Worm (Caenorhabditis elegans) whole organism, mixed stage, embryonic: Measurements from ENCODE around the gene drd-1.

ENCODE experiments used
- M03D4.4 ChIP-seq: sonication (generic microtip); optimal IDR thresholded peaks from 2 replicates; lab custom pipeline; 2017; ENCODE audit warnings: mild to moderate bottlenecking, missing genetic modification characterization, missing compliant biosample characterization
- bed-3 ChIP-seq: fragments of 200-800 bp; sonication (Bioruptor generic); optimal IDR thresholded peaks from 3 replicates; lab custom pipeline; 2018; ENCODE audit warnings: mild to moderate bottlenecking, missing genetic modification characterization, moderate library complexity, missing compliant biosample characterization
- blmp-1 ChIP-seq: fragments of 150-350 bp; optimal IDR thresholded peaks from 2 replicates; lab custom pipeline; 2014; ENCODE audit warnings: missing biosample characterization, missing genetic modification characterization
- ceh-39 ChIP-seq: fragments of 150-350 bp; optimal IDR thresholded peaks from 2 replicates; lab custom pipeline; 2014; ENCODE audit warnings: missing biosample characterization, missing genetic modification characterization
- ceh-43 ChIP-seq: fragments of 200-800 bp; sonication (Bioruptor generic); optimal IDR thresholded peaks from 2 replicates; lab custom pipeline; 2018; ENCODE audit warnings: mild to moderate bottlenecking, missing genetic modification characterization, moderate library complexity, missing compliant biosample characterization
- ceh-83 ChIP-seq: fragments of 200-800 bp; sonication (Bioruptor generic); optimal IDR thresholded peaks from 2 replicates; lab custom pipeline; 2018; ENCODE audit warnings: mild to moderate bottlenecking, missing genetic modification characterization, missing compliant biosample characterization
- ces-1 ChIP-seq: fragments of 150-350 bp; optimal IDR thresholded peaks from 2 replicates; lab custom pipeline; 2014; ENCODE audit warnings: missing biosample characterization, missing genetic modification reagents, missing genetic modification characterization
- cnd-1 ChIP-seq: fragments of 200-800 bp; sonication (Bioruptor generic); optimal IDR thresholded peaks from 2 replicates; lab custom pipeline; 2018; ENCODE audit warnings: mild to moderate bottlenecking, missing genetic modification characterization, missing compliant biosample characterization
- drap-1 ChIP-seq: fragments of 200-800 bp; sonication (Bioruptor generic); optimal IDR thresholded peaks from 3 replicates; lab custom pipeline; 2018; ENCODE audit warnings: mild to moderate bottlenecking, missing genetic modification characterization, missing compliant biosample characterization
- elt-1 ChIP-seq: sonication (generic microtip); optimal IDR thresholded peaks from 2 replicates; lab custom pipeline; 2017; ENCODE audit warnings: missing genetic modification characterization, mild to moderate bottlenecking, missing compliant biosample characterization, antibody characterized with exemption, moderate library complexity, borderline replicate concordance; ENCODE audit not compliant: insufficient read depth
- elt-3 ChIP-seq: fragments of 150-350 bp; optimal IDR thresholded peaks from 2 replicates; lab custom pipeline; 2014; ENCODE audit warnings: missing biosample characterization, missing genetic modification characterization
- flh-1 ChIP-seq: fragments of 200-800 bp; sonication (Bioruptor generic); optimal IDR thresholded peaks from 2 replicates; lab custom pipeline; 2018; ENCODE audit warnings: mild to moderate bottlenecking, missing genetic modification characterization, moderate library complexity, missing compliant biosample characterization
- ham-2 ChIP-seq: fragments of 200-800 bp; sonication (Bioruptor generic); optimal IDR thresholded peaks from 2 replicates; lab custom pipeline; 2018; ENCODE audit warnings: mild to moderate bottlenecking, missing genetic modification characterization, missing compliant biosample characterization
- hlh-1 ChIP-seq: fragments of 150-350 bp; optimal IDR thresholded peaks from 2 replicates; lab custom pipeline; 2014; ENCODE audit warnings: missing biosample characterization, missing genetic modification reagents, missing genetic modification characterization
- lin-13 ChIP-seq: fragments of 150-350 bp; optimal IDR thresholded peaks from 2 replicates; lab custom pipeline; 2014; ENCODE audit warnings: missing biosample characterization, missing genetic modification characterization
- lin-32 ChIP-seq: fragments of 200-800 bp; sonication (Bioruptor generic); optimal IDR thresholded peaks from 2 replicates; lab custom pipeline; 2018; ENCODE audit warnings: mild to moderate bottlenecking, missing genetic modification characterization, missing compliant biosample characterization
- lsy-2 ChIP-seq: fragments of 150-350 bp; optimal IDR thresholded peaks from 2 replicates; lab custom pipeline; 2014; ENCODE audit warnings: missing biosample characterization, missing genetic modification characterization
- mab-5 ChIP-seq: fragments of 150-350 bp; optimal IDR thresholded peaks from 2 replicates; lab custom pipeline; 2014; ENCODE audit warnings: missing biosample characterization, missing genetic modification characterization
- mep-1 ChIP-seq: fragments of 150-350 bp; optimal IDR thresholded peaks from 2 replicates; lab custom pipeline; 2017; ENCODE audit warnings: missing biosample characterization, missing genetic modification reagents, missing genetic modification characterization, inconsistent platforms
- mls-2 ChIP-seq: sonication (generic microtip); optimal IDR thresholded peaks from 2 replicates; lab custom pipeline; 2016; ENCODE audit warnings: mild to moderate bottlenecking, missing genetic modification characterization, moderate library complexity, missing compliant biosample characterization
- nhr-12 ChIP-seq: fragments of 150-350 bp; optimal IDR thresholded peaks from 2 replicates; lab custom pipeline; 2014; ENCODE audit warnings: missing biosample characterization, missing genetic modification characterization
- nhr-2 ChIP-seq: fragments of 150-350 bp; optimal IDR thresholded peaks from 2 replicates; lab custom pipeline; 2014; ENCODE audit warnings: missing biosample characterization, missing genetic modification characterization
- nhr-237 ChIP-seq: fragments of 150-350 bp; optimal IDR thresholded peaks from 2 replicates; lab custom pipeline; 2014; ENCODE audit warnings: missing biosample characterization, missing genetic modification characterization
- pha-4 ChIP-seq: fragments of 150-350 bp; optimal IDR thresholded peaks from 2 replicates; lab custom pipeline; 2018; ENCODE audit warnings: missing biosample characterization, missing genetic modification reagents, missing genetic modification characterization
- sem-2 ChIP-seq: fragments of 200-800 bp; sonication (Bioruptor generic); optimal IDR thresholded peaks from 2 replicates; lab custom pipeline; 2018; ENCODE audit warnings: mild to moderate bottlenecking, missing genetic modification characterization, missing compliant biosample characterization
- snpc-4 ChIP-seq: fragments of 150-350 bp; optimal IDR thresholded peaks from 2 replicates; lab custom pipeline; 2014; ENCODE audit warnings: missing biosample characterization, missing genetic modification characterization
- sptf-1 ChIP-seq: sonication (generic microtip); optimal IDR thresholded peaks from 2 replicates; lab custom pipeline; 2017; ENCODE audit warnings: mild to moderate bottlenecking, missing genetic modification characterization, moderate library complexity, missing compliant biosample characterization
- tbx-8 ChIP-seq: fragments of 200-800 bp; sonication (Bioruptor generic); optimal IDR thresholded peaks from 2 replicates; lab custom pipeline; 2018; ENCODE audit warnings: mild to moderate bottlenecking, missing genetic modification characterization, moderate library complexity, missing compliant biosample characterization
- unc-120 ChIP-seq: sonication (generic microtip); optimal IDR thresholded peaks from 2 replicates; lab custom pipeline; 2017; ENCODE audit warnings: missing genetic modification characterization, missing compliant biosample characterization; ENCODE audit not compliant: poor library complexity, severe bottlenecking
- unc-39 ChIP-seq: fragments of 150-350 bp; optimal IDR thresholded peaks from 2 replicates; lab custom pipeline; 2014; ENCODE audit warnings: missing biosample characterization, missing genetic modification characterization
- unc-62 ChIP-seq: fragments of 150-350 bp; optimal IDR thresholded peaks from 2 replicates; lab custom pipeline; 2014; ENCODE audit warnings: missing biosample characterization, missing genetic modification reagents, missing genetic modification characterization
- zip-8 ChIP-seq: fragments of 150-350 bp; optimal IDR thresholded peaks from 2 replicates; lab custom pipeline; 2014; ENCODE audit warnings: missing biosample characterization, missing genetic modification characterization
- ztf-11 ChIP-seq: fragments of 150-350 bp; optimal IDR thresholded peaks from 2 replicates; lab custom pipeline; 2014; ENCODE audit warnings: missing biosample characterization, missing genetic modification characterization

Gene drd-1

ce11 chrII:8411002-8411401 is 23.2 kb downstream of the drd-1 start:
- TF ChIP-seq lsy-2 (no peak), sptf-1 (tag; lab: Kevin White, UChicago) (no peak), nhr-12 (no peak), pha-4 (tag; lab: Kevin White, UChicago) (no peak), elt-1 (tag; lab: Kevin White, UChicago) (peak; percentile 84), unc-120 (no peak), flh-1 (GFP tag; lab: Kevin White, UChicago) (no peak), ceh-83 (GFP tag; lab: Kevin White, UChicago) (no peak), zip-8 (tag; lab: Kevin White, UChicago) (peak; percentile 77), snpc-4 (tag; lab: Kevin White, UChicago) (no peak), drap-1 (GFP tag; lab: Kevin White, UChicago) (no peak), ceh-43 (no peak), M03D4.4 (tag; lab: Kevin White, UChicago) (no peak), mls-2 (tag; lab: Kevin White, UChicago) (no peak), ceh-39 (tag; lab: Kevin White, UChicago) (no peak), ztf-11 (tag; lab: Kevin White, UChicago) (no peak), blmp-1 (tag; lab: Kevin White, UChicago) (peak; percentile 7), elt-3 (tag; lab: Kevin White, UChicago) (no peak), nhr-237 (no peak), tbx-8 (no peak)
- TF ChIP-seq, all 35 proteins: peak for 3

ce11 chrII:8412061-8412721 is 24.3 kb downstream of the drd-1 start, which contains the start of gene efl-3:
Gene efl-3, plus strand, starts transcription at chrII:8412671.
- TF ChIP-seq mls-2 (tag; lab: Kevin White, UChicago) (peak; percentile 41), pha-4 (tag; lab: Kevin White, UChicago) (no peak), flh-1 (GFP tag; lab: Kevin White, UChicago) (no peak), hlh-1 (tag; lab: Kevin White, UChicago) (peak; percentile 19), ces-1 (GFP tag; lab: Kevin White, UChicago) (no peak), M03D4.4 (tag; lab: Kevin White, UChicago) (no peak), cnd-1 (peak; percentile 70), lin-13 (tag; lab: Kevin White, UChicago) (peak; percentile 20), sptf-1 (tag; lab: Kevin White, UChicago) (peak; percentile 51), nhr-2 (tag; lab: Kevin White, UChicago) (peak; percentile 86), mep-1 (tag; lab: Kevin White, UChicago) (peak; percentile 31)

- TF ChIP-seq bed-3 (GFP tag; lab: Kevin White, UChicago): no peak
- TF ChIP-seq hlh-1 (tag; lab: Kevin White, UChicago): no peak
- no peak for TF ChIP-seq nhr-237
- no peak for TF ChIP-seq snpc-4 (tag; lab: Kevin White, UChicago)
- no peak for TF ChIP-seq mab-5
- TF ChIP-seq ceh-83 (GFP tag; lab: Kevin White, UChicago): no peak
- TF ChIP-seq lin-13 (tag; lab: Kevin White, UChicago): no peak
- no peak for TF ChIP-seq nhr-12
- no peak for TF ChIP-seq mep-1 (tag; lab: Kevin White, UChicago)
- TF ChIP-seq unc-39 (tag; lab: Kevin White, UChicago): no peak
- no peak for TF ChIP-seq unc-62 (GFP tag; lab: Kevin White, UChicago)
Measured at ce11 chrII:8412935-8413334, 25.1 kb downstream of the drd-1 start.

ce11 chrII:8415035-8415434 is 27.2 kb downstream of the drd-1 start:
- TF ChIP-seq ceh-43: no peak
- TF ChIP-seq unc-120: no peak
- peak; percentile 79 for TF ChIP-seq cnd-1
- no peak for TF ChIP-seq lin-13 (tag; lab: Kevin White, UChicago)
- no peak for TF ChIP-seq drap-1 (GFP tag; lab: Kevin White, UChicago)
- no peak for TF ChIP-seq lsy-2
- no peak for TF ChIP-seq snpc-4 (tag; lab: Kevin White, UChicago)
- no peak for TF ChIP-seq nhr-12
- TF ChIP-seq ceh-83 (GFP tag; lab: Kevin White, UChicago): no peak
- no peak for TF ChIP-seq sem-2 (GFP tag; lab: Kevin White, UChicago)
- no peak for TF ChIP-seq lin-32 (GFP tag; lab: Kevin White, UChicago)
- TF ChIP-seq flh-1 (GFP tag; lab: Kevin White, UChicago): no peak
- no peak for TF ChIP-seq unc-39 (tag; lab: Kevin White, UChicago)
- TF ChIP-seq elt-1 (tag; lab: Kevin White, UChicago): peak; percentile 33
- TF ChIP-seq ztf-11 (tag; lab: Kevin White, UChicago): no peak
- TF ChIP-seq nhr-2 (tag; lab: Kevin White, UChicago): peak; percentile 93
- TF ChIP-seq mep-1 (tag; lab: Kevin White, UChicago): no peak
- TF ChIP-seq ceh-39 (tag; lab: Kevin White, UChicago): no peak
- no peak for TF ChIP-seq ham-2 (GFP tag; lab: Kevin White, UChicago)
- TF ChIP-seq blmp-1 (tag; lab: Kevin White, UChicago): no peak
- peak; percentile 97 for TF ChIP-seq zip-8 (tag; lab: Kevin White, UChicago)
- no peak for TF ChIP-seq bed-3 (GFP tag; lab: Kevin White, UChicago)
- TF ChIP-seq ces-1 (GFP tag; lab: Kevin White, UChicago): no peak
- no peak for TF ChIP-seq sptf-1 (tag; lab: Kevin White, UChicago)
